Worm (Caenorhabditis elegans) whole organism, young adult: ENCODE measurements around the gene tgt-1.

Experiments
- B0019.2 ChIP-seq: fragments of 200-800 bp; sonication (Bioruptor generic); conservative IDR thresholded peaks from 2 replicates; pipeline ENCODE4 v1.3.6; 2022; ENCODE audit warnings: missing genetic modification reagents, missing genetic modification characterization, missing compliant biosample characterization
- B0035.1 ChIP-seq: sonication (generic microtip); optimal IDR thresholded peaks from 2 replicates; lab custom pipeline; 2016; ENCODE audit warnings: missing genetic modification characterization, mild to moderate bottlenecking, missing compliant biosample characterization, missing genotype, missing genetic modification reagents
- B0336.3 ChIP-seq: fragments of 200-800 bp; sonication (Bioruptor generic); IDR thresholded peaks from 2 replicates; pipeline ENCODE4 v1.3.6; 2022; ENCODE audit warnings: missing genetic modification characterization, missing compliant biosample characterization
- C06A6.2 ChIP-seq: fragments of 200-800 bp; sonication (Bioruptor generic); conservative IDR thresholded peaks from 2 replicates; pipeline ENCODE4 v1.3.6; 2022; ENCODE audit warnings: missing genetic modification characterization, missing compliant biosample characterization
- C17E4.6 ChIP-seq: fragments of 200-800 bp; sonication (Bioruptor generic); IDR thresholded peaks from 2 replicates; pipeline ENCODE4 v1.3.6; 2022; ENCODE audit warnings: missing genetic modification reagents, missing genetic modification characterization, missing compliant biosample characterization
- F10E7.11 ChIP-seq: sonication (generic microtip); optimal IDR thresholded peaks from 2 replicates; lab custom pipeline; 2017; ENCODE audit warnings: mild to moderate bottlenecking, missing genetic modification characterization, moderate library complexity, missing compliant biosample characterization
- F49E8.2 ChIP-seq: sonication (generic microtip); optimal IDR thresholded peaks from 3 replicates; lab custom pipeline; 2017; ENCODE audit warnings: missing genetic modification characterization, mild to moderate bottlenecking, missing compliant biosample characterization, antibody characterized with exemption, moderate library complexity; ENCODE audit not compliant: insufficient read depth
- F52B5.7 ChIP-seq: sonication (generic microtip); optimal IDR thresholded peaks from 2 replicates; lab custom pipeline; 2016; ENCODE audit warnings: mild to moderate bottlenecking, missing genetic modification characterization, missing compliant biosample characterization
- F57A8.1 ChIP-seq: fragments of 200-800 bp; sonication (Bioruptor generic); optimal IDR thresholded peaks from 2 replicates; lab custom pipeline; 2018; ENCODE audit warnings: mild to moderate bottlenecking, missing genetic modification characterization, moderate library complexity, missing compliant biosample characterization
- F57C9.4 ChIP-seq: sonication (generic microtip); optimal IDR thresholded peaks from 2 replicates; lab custom pipeline; 2017; ENCODE audit warnings: mild to moderate bottlenecking, missing genetic modification characterization, missing compliant biosample characterization
- K12H6.12 ChIP-seq: fragments of 200-800 bp; sonication (Bioruptor generic); optimal IDR thresholded peaks from 2 replicates; lab custom pipeline; 2018; ENCODE audit warnings: mild to moderate bottlenecking, missing genetic modification characterization, missing compliant biosample characterization
- Y79H2A.3 ChIP-seq: fragments of 200-800 bp; sonication (Bioruptor generic); conservative IDR thresholded peaks from 2 replicates; pipeline ENCODE4 v1.3.6; 2022; ENCODE audit warnings: missing genetic modification reagents, missing genetic modification characterization, missing compliant biosample characterization
- aptf-2 ChIP-seq: fragments of 200-800 bp; sonication (Bioruptor generic); conservative IDR thresholded peaks from 2 replicates; pipeline ENCODE4 v1.3.6; 2022; ENCODE audit warnings: missing genetic modification reagents, missing genetic modification characterization, missing compliant biosample characterization
- athp-1 ChIP-seq: sonication (generic microtip); optimal IDR thresholded peaks from 2 replicates; lab custom pipeline; 2017; ENCODE audit warnings: mild to moderate bottlenecking, missing genetic modification characterization, missing compliant biosample characterization
- attf-3 ChIP-seq: fragments of 200-800 bp; sonication (Bioruptor generic); conservative IDR thresholded peaks from 2 replicates; pipeline ENCODE4 v1.3.6; 2022; ENCODE audit warnings: missing genetic modification reagents, missing genetic modification characterization, missing compliant biosample characterization
- bed-1 ChIP-seq: fragments of 200-800 bp; sonication (Bioruptor generic); IDR thresholded peaks from 2 replicates; pipeline ENCODE4 v1.3.6; 2022; ENCODE audit warnings: missing genetic modification reagents, missing genetic modification characterization, missing compliant biosample characterization
- bed-2 ChIP-seq: fragments of 200-800 bp; sonication (Bioruptor generic); IDR thresholded peaks from 2 replicates; pipeline ENCODE4 v1.3.6; 2022; ENCODE audit warnings: missing genetic modification reagents, missing genetic modification characterization, missing compliant biosample characterization
- ccch-3 ChIP-seq: fragments of 200-800 bp; sonication (Bioruptor generic); optimal IDR thresholded peaks from 2 replicates; lab custom pipeline; 2018; ENCODE audit warnings: mild to moderate bottlenecking, missing genetic modification characterization, missing compliant biosample characterization
- cebp-1 ChIP-seq, 2 experiments: fragments of 200-800 bp in 1 of 2; sonication (Bioruptor generic) in 1 of 2; sonication (generic microtip) in 1 of 2; IDR thresholded peaks in 1 of 2; optimal IDR thresholded peaks in 1 of 2; 2 replicates each; pipeline versions ENCODE4 v1.3.6 to Lab custom; 2017 to 2022; ENCODE audit warnings: missing compliant biosample characterization in 2 of 2, missing genetic modification characterization in 2 of 2, mild to moderate bottlenecking in 1 of 2, missing genetic modification reagents in 1 of 2, moderate library complexity in 1 of 2
- cebp-2 ChIP-seq: fragments of 200-800 bp; sonication (Bioruptor generic); IDR thresholded peaks from 2 replicates; pipeline ENCODE4 v1.3.6; 2022; ENCODE audit warnings: missing genetic modification characterization, missing compliant biosample characterization
- ceh-27 ChIP-seq: fragments of 200-800 bp; sonication (Bioruptor generic); optimal IDR thresholded peaks from 2 replicates; lab custom pipeline; 2018; ENCODE audit warnings: mild to moderate bottlenecking, missing genetic modification characterization, moderate library complexity, missing compliant biosample characterization
- ceh-58 ChIP-seq: fragments of 200-800 bp; sonication (Bioruptor generic); IDR thresholded peaks from 2 replicates; pipeline ENCODE4 v1.3.6; 2022; ENCODE audit warnings: missing genetic modification characterization, missing compliant biosample characterization
- ceh-79 ChIP-seq: sonication (generic microtip); optimal IDR thresholded peaks from 2 replicates; lab custom pipeline; 2017; ENCODE audit warnings: mild to moderate bottlenecking, missing genetic modification characterization, missing compliant biosample characterization
- die-1 ChIP-seq: sonication (generic microtip); optimal IDR thresholded peaks from 2 replicates; lab custom pipeline; 2016; ENCODE audit warnings: missing genotype, mild to moderate bottlenecking, missing genetic modification characterization, missing compliant biosample characterization
- egl-18 ChIP-seq: fragments of 200-800 bp; sonication (Bioruptor generic); IDR thresholded peaks from 2 replicates; pipeline ENCODE4 v1.3.6; 2022; ENCODE audit warnings: missing genetic modification reagents, missing genetic modification characterization, missing compliant biosample characterization
- ets-4 ChIP-seq: fragments of 200-800 bp; sonication (Bioruptor generic); optimal IDR thresholded peaks from 2 replicates; lab custom pipeline; 2018; ENCODE audit warnings: mild to moderate bottlenecking, missing genetic modification characterization, missing compliant biosample characterization
- gei-17 ChIP-seq: fragments of 200-800 bp; sonication (Bioruptor generic); optimal IDR thresholded peaks from 2 replicates; lab custom pipeline; 2018; ENCODE audit warnings: mild to moderate bottlenecking, missing genetic modification characterization, missing compliant biosample characterization
- hrde-1 ChIP-seq: sonication (generic microtip); optimal IDR thresholded peaks from 2 replicates; lab custom pipeline; 2016; ENCODE audit warnings: missing genetic modification characterization, mild to moderate bottlenecking, missing compliant biosample characterization, moderate library complexity, missing genotype, missing genetic modification reagents, borderline replicate concordance
- lsy-27 ChIP-seq: sonication (generic microtip); optimal IDR thresholded peaks from 2 replicates; lab custom pipeline; 2017; ENCODE audit warnings: missing genetic modification characterization, mild to moderate bottlenecking, missing compliant biosample characterization, antibody characterized with exemption, missing genotype, borderline replicate concordance; ENCODE audit not compliant: insufficient read depth
- madf-3 ChIP-seq: fragments of 200-800 bp; sonication (Bioruptor generic); IDR thresholded peaks from 2 replicates; pipeline ENCODE4 v1.3.6; 2022; ENCODE audit warnings: missing genetic modification reagents, missing genetic modification characterization, missing compliant biosample characterization
- madf-8 ChIP-seq: fragments of 200-800 bp; sonication (Bioruptor generic); conservative IDR thresholded peaks from 2 replicates; pipeline ENCODE4 v1.3.6; 2022; ENCODE audit warnings: missing genetic modification reagents, missing genetic modification characterization, missing compliant biosample characterization
- nfya-2 ChIP-seq: fragments of 200-800 bp; sonication (Bioruptor generic); IDR thresholded peaks from 2 replicates; pipeline ENCODE4 v1.3.6; 2022; ENCODE audit warnings: missing genetic modification reagents, missing genetic modification characterization, missing compliant biosample characterization
- nfyb-1 ChIP-seq: fragments of 200-800 bp; sonication (Bioruptor generic); IDR thresholded peaks from 2 replicates; pipeline ENCODE4 v1.3.6; 2022; ENCODE audit warnings: missing genetic modification reagents, missing genetic modification characterization, missing compliant biosample characterization
- nhr-120 ChIP-seq: fragments of 200-800 bp; sonication (Bioruptor generic); IDR thresholded peaks from 2 replicates; pipeline ENCODE4 v1.3.6; 2022; ENCODE audit warnings: missing genetic modification characterization, missing compliant biosample characterization
- nhr-179 ChIP-seq: sonication (generic microtip); optimal IDR thresholded peaks from 2 replicates; lab custom pipeline; 2016; ENCODE audit warnings: mild to moderate bottlenecking, missing genetic modification characterization, missing compliant biosample characterization
- nhr-27 ChIP-seq: fragments of 200-800 bp; sonication (Bioruptor generic); optimal IDR thresholded peaks from 2 replicates; lab custom pipeline; 2018; ENCODE audit warnings: mild to moderate bottlenecking, missing genetic modification characterization, moderate library complexity, missing compliant biosample characterization
- pbrm-1 ChIP-seq: fragments of 200-800 bp; sonication (Bioruptor generic); IDR thresholded peaks from 2 replicates; pipeline ENCODE4 v1.3.6; 2022; ENCODE audit warnings: missing genetic modification reagents, missing genetic modification characterization, missing compliant biosample characterization
- pha-4 ChIP-seq: fragments of 150-350 bp; sonication (generic microtip); optimal IDR thresholded peaks from 2 replicates; lab custom pipeline; 2014; ENCODE audit warnings: missing biosample characterization, missing genetic modification reagents, missing genetic modification characterization
- rec-8 ChIP-seq, 2 experiments: sonication (generic microtip); optimal IDR thresholded peaks; 2 replicates each; lab custom pipeline; 2016; ENCODE audit warnings: mild to moderate bottlenecking in 2 of 2, missing genetic modification characterization in 2 of 2, missing genetic modification reagents in 2 of 2, missing genotype in 2 of 2, missing biosample characterization in 1 of 2, missing compliant biosample characterization in 1 of 2, moderate library complexity in 1 of 2
- sea-2 ChIP-seq: fragments of 200-800 bp; sonication (Bioruptor generic); IDR thresholded peaks from 2 replicates; pipeline ENCODE4 v1.3.6; 2022; ENCODE audit warnings: missing genetic modification characterization, missing compliant biosample characterization
- snpc-1.1 ChIP-seq: sonication (generic microtip); optimal IDR thresholded peaks from 2 replicates; lab custom pipeline; 2017; ENCODE audit warnings: missing genetic modification characterization, mild to moderate bottlenecking, missing compliant biosample characterization, antibody characterized with exemption, moderate library complexity, missing genotype, missing genetic modification reagents; ENCODE audit not compliant: insufficient read depth
- somi-1 ChIP-seq: fragments of 200-800 bp; sonication (Bioruptor generic); optimal IDR thresholded peaks from 2 replicates; lab custom pipeline; 2018; ENCODE audit warnings: mild to moderate bottlenecking, missing genetic modification characterization, missing compliant biosample characterization
- tbp1 ChIP-seq: fragments of 200-800 bp; sonication (Bioruptor generic); optimal IDR thresholded peaks from 2 replicates; lab custom pipeline; 2018; ENCODE audit warnings: mild to moderate bottlenecking, missing genetic modification characterization, missing compliant biosample characterization
- xnd-1 ChIP-seq: sonication (generic microtip); optimal IDR thresholded peaks from 2 replicates; lab custom pipeline; 2016; ENCODE audit warnings: missing genotype, missing genetic modification reagents, missing genetic modification characterization, missing compliant biosample characterization
- ztf-18 ChIP-seq: sonication (generic microtip); optimal IDR thresholded peaks from 2 replicates; lab custom pipeline; 2016; ENCODE audit warnings: missing genotype, mild to moderate bottlenecking, missing genetic modification characterization, missing compliant biosample characterization
- ztf-28 ChIP-seq: fragments of 200-800 bp; sonication (Bioruptor generic); IDR thresholded peaks from 2 replicates; pipeline ENCODE4 v1.3.6; 2022; ENCODE audit warnings: missing genetic modification reagents, missing genetic modification characterization, missing compliant biosample characterization
- ztf-6 ChIP-seq: fragments of 200-800 bp; sonication (Bioruptor generic); IDR thresholded peaks from 2 replicates; pipeline ENCODE4 v1.3.6; 2022; ENCODE audit warnings: missing genetic modification reagents, missing genetic modification characterization, missing compliant biosample characterization

tgt-1 gene

DNA sequence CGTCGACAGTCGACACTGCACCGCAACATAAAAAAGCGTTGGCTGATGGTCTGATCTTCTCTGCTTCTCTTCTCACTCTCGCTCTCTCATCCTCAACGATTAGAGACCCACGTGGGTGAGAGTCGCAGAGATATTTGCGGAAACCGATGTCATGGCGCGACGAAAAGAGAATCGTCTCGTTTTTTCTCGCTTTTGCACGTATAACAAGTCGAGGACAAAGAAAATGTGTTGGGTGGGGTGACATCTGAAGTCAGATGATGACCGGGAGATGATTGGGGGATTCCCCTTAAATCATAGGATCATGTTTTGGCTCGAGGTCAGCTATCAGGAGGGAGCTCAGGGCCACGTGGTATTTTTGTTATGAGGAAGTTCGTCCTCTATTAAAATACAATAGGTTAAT lies 3.2 kb downstream of the tgt-1 start (continued):
- no peak for TF ChIP-seq egl-18 (GFP tag; lab: Robert Waterston, UW)
- peak; percentile 49 for TF ChIP-seq athp-1 (tag; lab: Kevin White, UChicago)
- peak; percentile 86; the same call in 1 of the 2 replicates for TF ChIP-seq B0336.3 (GFP tag; lab: Robert Waterston, UW)
- no peak for TF ChIP-seq ceh-79 (tag; lab: Kevin White, UChicago)
- no peak for TF ChIP-seq F57C9.4 (tag; lab: Kevin White, UChicago)
- no peak for TF ChIP-seq rec-8 (tag; optimal IDR thresholded peaks at IDR 0.05; lab: Kevin White, UChicago)
- peak; percentile 28 for TF ChIP-seq F52B5.7 (tag; lab: Kevin White, UChicago)
- no peak for TF ChIP-seq madf-8 (GFP tag; lab: Robert Waterston, UW)
- TF ChIP-seq C06A6.2 (GFP tag; lab: Robert Waterston, UW) = peak; percentile 87
- TF ChIP-seq pha-4 (tag; lab: Kevin White, UChicago) = peak; percentile 77
- no peak for TF ChIP-seq lsy-27 (tag; lab: Kevin White, UChicago)
- peak; percentile 66 for TF ChIP-seq ceh-27
- peak; percentile 16 for TF ChIP-seq ets-4 (GFP tag; lab: Kevin White, UChicago)
- peak; percentile 44; the same call in 1 of the 2 replicates for TF ChIP-seq pbrm-1
- no peak for TF ChIP-seq xnd-1 (tag; lab: Kevin White, UChicago)
- TF ChIP-seq ztf-18 (tag; lab: Kevin White, UChicago) = peak; percentile 41
- TF ChIP-seq gei-17 (GFP tag; lab: Kevin White, UChicago) = peak; percentile 74
- TF ChIP-seq cebp-2 (GFP tag; lab: Robert Waterston, UW) = no peak
- peak; percentile 64 for TF ChIP-seq tbp1 (GFP tag; lab: Kevin White, UChicago)
- no peak for TF ChIP-seq nhr-27 (tag; lab: Kevin White, UChicago)
- TF ChIP-seq nfya-2 = no peak
- 0 out of 2 replicates have a peak, but pooled peaks have one; percentile 13 for TF ChIP-seq attf-3 (GFP tag; lab: Robert Waterston, UW)
- TF ChIP-seq aptf-2 = no peak
- TF ChIP-seq B0035.1 (tag; lab: Kevin White, UChicago) = no peak
- peak; percentile 82 for TF ChIP-seq die-1 (tag; lab: Kevin White, UChicago)
- no peak for TF ChIP-seq Y79H2A.3
- TF ChIP-seq F10E7.11 (tag; lab: Kevin White, UChicago) = no peak
- no peak for TF ChIP-seq F57A8.1
- no peak for TF ChIP-seq bed-2
- no peak for TF ChIP-seq hrde-1 (tag; lab: Kevin White, UChicago)
- no peak for TF ChIP-seq madf-3
- no peak for TF ChIP-seq ztf-28 (GFP tag; lab: Robert Waterston, UW)
- TF ChIP-seq ztf-6 (GFP tag; lab: Robert Waterston, UW) = no peak
- no peak for TF ChIP-seq C17E4.6 (GFP tag; lab: Robert Waterston, UW)
- TF ChIP-seq somi-1 = peak; percentile 97
- peak; percentile 36; the same call in 1 of the 2 replicates for TF ChIP-seq sea-2
- TF ChIP-seq nfyb-1 = peak; percentile 81; the same call in 1 of the 2 replicates
- TF ChIP-seq cebp-1 (GFP tag; IDR thresholded peaks at IDR 0.05; lab: Robert Waterston, UW) = peak; percentile 67
- peak; percentile 86 for TF ChIP-seq cebp-1 (tag; optimal IDR thresholded peaks at IDR 0.05; lab: Kevin White, UChicago)
- no peak for TF ChIP-seq ccch-3
- TF ChIP-seq snpc-1.1 (tag; lab: Kevin White, UChicago) = no peak
- no peak for TF ChIP-seq bed-1 (GFP tag; lab: Robert Waterston, UW)
- TF ChIP-seq K12H6.12 (tag; lab: Kevin White, UChicago) = peak; percentile 82
- no peak for TF ChIP-seq ceh-58 (GFP tag; lab: Robert Waterston, UW)
- no peak for TF ChIP-seq F49E8.2 (tag; lab: Kevin White, UChicago)
- TF ChIP-seq nhr-120 (GFP tag; lab: Robert Waterston, UW) = no peak
- TF ChIP-seq B0019.2 (GFP tag; lab: Robert Waterston, UW) = no peak
- TF ChIP-seq nhr-179 (tag; lab: Kevin White, UChicago) = no peak
